Fruit fly (Drosophila melanogaster) whole organism, embryonic: ENCODE measurements around the gene CG17650.

Experiments
- BtbVII ChIP-seq: fragments of 200-800 bp; sonication (Bioruptor generic); optimal IDR thresholded peaks from 3 replicates; lab custom pipeline; 2017; ENCODE audit warnings: missing biosample characterization, mild to moderate bottlenecking, missing genetic modification characterization
- C15 ChIP-seq: fragments of 200-800 bp; sonication (Bioruptor generic); IDR thresholded peaks from 3 replicates; pipeline ENCODE4 v1.3.6; 2022; ENCODE audit warnings: missing biosample characterization, missing genetic modification characterization
- CG1024 ChIP-seq: fragments of 200-800 bp; sonication (Bioruptor generic); IDR thresholded peaks from 2 replicates; pipeline ENCODE4 v1.3.6; 2022; ENCODE audit warnings: missing biosample characterization, missing genetic modification characterization
- CG10543 ChIP-seq: fragments of 200-800 bp; sonication (Bioruptor generic); optimal IDR thresholded peaks from 3 replicates; lab custom pipeline; 2017; ENCODE audit warnings: missing biosample characterization, mild to moderate bottlenecking, missing genetic modification characterization, moderate library complexity
- CG10959 ChIP-seq: fragments of 200-800 bp; sonication (Bioruptor generic); IDR thresholded peaks from 2 replicates; pipeline ENCODE4 v1.3.6; 2022; ENCODE audit warnings: missing biosample characterization, missing genetic modification characterization
- CG11093 ChIP-seq: fragments of 200-800 bp; sonication (Bioruptor generic); IDR thresholded peaks from 3 replicates; pipeline ENCODE4 v1.3.6; 2022; ENCODE audit warnings: missing biosample characterization, missing genetic modification characterization
- CG12155 ChIP-seq: fragments of 200-800 bp; sonication (Bioruptor generic); optimal IDR thresholded peaks from 3 replicates; lab custom pipeline; 2016; ENCODE audit warnings: missing biosample characterization, missing genetic modification characterization
- CG17359 ChIP-seq: fragments of 200-800 bp; sonication (Bioruptor generic); optimal IDR thresholded peaks from 3 replicates; lab custom pipeline; 2018; ENCODE audit warnings: missing biosample characterization, mild to moderate bottlenecking, missing genetic modification characterization, moderate library complexity
- CG18599 ChIP-seq: fragments of 200-800 bp; sonication (Bioruptor generic); optimal IDR thresholded peaks from 3 replicates; lab custom pipeline; 2017; ENCODE audit warnings: missing biosample characterization, missing genetic modification characterization, mild to moderate bottlenecking, moderate library complexity, missing genetic modification reagents
- CG2712 ChIP-seq: fragments of 200-800 bp; optimal IDR thresholded peaks from 3 replicates; lab custom pipeline; 2019; ENCODE audit warnings: missing biosample characterization, mild to moderate bottlenecking, missing genetic modification characterization, moderate library complexity
- CG34422 ChIP-seq: fragments of 200-800 bp; sonication (Bioruptor generic); IDR thresholded peaks from 3 replicates; pipeline ENCODE4 v1.3.6; 2022; ENCODE audit warnings: missing biosample characterization, missing genetic modification characterization
- CG3726 ChIP-seq: fragments of 200-800 bp; sonication (Bioruptor generic); IDR thresholded peaks from 3 replicates; pipeline ENCODE4, ENCODE4 v1.3.6; 2022; ENCODE audit warnings: missing biosample characterization, missing genetic modification characterization
- CG3847 ChIP-seq: fragments of 200-800 bp; sonication (Bioruptor generic); IDR thresholded peaks from 2 replicates; pipeline ENCODE4 v1.3.6; 2022; ENCODE audit warnings: missing biosample characterization, missing genetic modification characterization
- CG4730 ChIP-seq: fragments of 200-800 bp; sonication (Bioruptor generic); IDR thresholded peaks from 2 replicates; pipeline ENCODE4 v1.3.6; 2022; ENCODE audit warnings: missing biosample characterization, missing genetic modification characterization
- CG6272 ChIP-seq: fragments of 200-800 bp; sonication (Bioruptor generic); IDR thresholded peaks from 2 replicates; pipeline ENCODE4 v1.3.6; 2022; ENCODE audit warnings: missing biosample characterization, missing genetic modification characterization
- CG6654 ChIP-seq: fragments of 200-800 bp; sonication (Bioruptor generic); optimal IDR thresholded peaks from 2 replicates; lab custom pipeline; 2017; ENCODE audit warnings: missing biosample characterization, mild to moderate bottlenecking, missing genetic modification characterization
- CG7987 ChIP-seq: fragments of 200-800 bp; sonication (Bioruptor generic); optimal IDR thresholded peaks from 2 replicates; lab custom pipeline; 2018; ENCODE audit warnings: missing biosample characterization, mild to moderate bottlenecking, missing genetic modification characterization, moderate library complexity
- CG9797 ChIP-seq: fragments of 200-800 bp; sonication (Bioruptor generic); optimal IDR thresholded peaks from 3 replicates; lab custom pipeline; 2018; ENCODE audit warnings: missing biosample characterization, mild to moderate bottlenecking, missing genetic modification characterization
- CG9817 ChIP-seq: fragments of 200-800 bp; sonication (Bioruptor generic); optimal IDR thresholded peaks from 2 replicates; lab custom pipeline; 2018; ENCODE audit warnings: missing biosample characterization, mild to moderate bottlenecking, missing genetic modification characterization, moderate library complexity
- CG9932 ChIP-seq: fragments of 200-800 bp; sonication (Bioruptor generic); IDR thresholded peaks from 2 replicates; pipeline ENCODE4 v1.3.6; 2022; ENCODE audit warnings: missing biosample characterization, missing genetic modification characterization
- Chrac-16 ChIP-seq: fragments of 200-800 bp; sonication (Bioruptor generic); optimal IDR thresholded peaks from 3 replicates; lab custom pipeline; 2016; ENCODE audit warnings: missing biosample characterization, missing genetic modification characterization
- Deaf1 ChIP-seq: fragments of 200-800 bp; optimal IDR thresholded peaks from 3 replicates; lab custom pipeline; 2019; ENCODE audit warnings: missing biosample characterization, mild to moderate bottlenecking, missing genetic modification characterization, moderate library complexity
- Dp ChIP-seq: fragments of 200-800 bp; sonication (Bioruptor generic); optimal IDR thresholded peaks from 2 replicates; lab custom pipeline; 2018; ENCODE audit warnings: missing biosample characterization, mild to moderate bottlenecking, missing genetic modification characterization, moderate library complexity
- Drgx ChIP-seq: fragments of 200-800 bp; sonication (Bioruptor generic); IDR thresholded peaks from 2 replicates; pipeline ENCODE4 v1.3.6; 2022; ENCODE audit warnings: missing biosample characterization, missing genetic modification characterization
- Hr51 ChIP-seq, 2 experiments: fragments of 200-800 bp; sonication (Bioruptor generic); optimal IDR thresholded peaks; 2 replicates in 1 of 2; 3 replicates in 1 of 2; lab custom pipeline; 2016 to 2018; ENCODE audit warnings: missing biosample characterization in 2 of 2, missing genetic modification characterization in 2 of 2, mild to moderate bottlenecking in 1 of 2, moderate library complexity in 1 of 2
- NFAT ChIP-seq: fragments of 200-800 bp; sonication (Bioruptor generic); IDR thresholded peaks from 2 replicates; pipeline ENCODE4 v1.3.6; 2022; ENCODE audit warnings: missing biosample characterization, missing genetic modification characterization
- Nf-YC ChIP-seq: fragments of 200-800 bp; optimal IDR thresholded peaks from 3 replicates; lab custom pipeline; 2019; ENCODE audit warnings: missing biosample characterization, mild to moderate bottlenecking, missing genetic modification characterization, moderate library complexity
- Sin3A ChIP-seq: fragments of >200 bp; optimal IDR thresholded peaks from 2 replicates; lab custom pipeline; 2018
- Sry-β ChIP-seq: fragments of 200-800 bp; sonication (Bioruptor generic); optimal IDR thresholded peaks from 2 replicates; lab custom pipeline; 2018; ENCODE audit warnings: missing biosample characterization, mild to moderate bottlenecking, missing genetic modification characterization, moderate library complexity
- Taf1 ChIP-seq: fragments of 200-800 bp; sonication (Bioruptor generic); IDR thresholded peaks from 2 replicates; pipeline ENCODE4 v1.3.6; 2022; ENCODE audit warnings: missing biosample characterization, missing genetic modification characterization
- ap ChIP-seq: fragments of 200-800 bp; sonication (Bioruptor generic); IDR thresholded peaks from 2 replicates; pipeline ENCODE4 v1.3.6; 2022; ENCODE audit warnings: missing biosample characterization, missing genetic modification characterization
- ato ChIP-seq: fragments of 200-800 bp; sonication (Bioruptor generic); IDR thresholded peaks from 2 replicates; pipeline ENCODE4 v1.3.6; 2022; ENCODE audit warnings: missing biosample characterization, missing genetic modification characterization; ENCODE audit not compliant: partially characterized antibody
- cad ChIP-seq: fragments of >200 bp; optimal IDR thresholded peaks from 2 replicates; lab custom pipeline; 2017; ENCODE audit warnings: missing biosample characterization, missing genetic modification characterization
- corto ChIP-seq: fragments of 200-800 bp; sonication (Bioruptor generic); optimal IDR thresholded peaks from 2 replicates; lab custom pipeline; 2016; ENCODE audit warnings: missing biosample characterization, mild to moderate bottlenecking, missing genetic modification characterization, moderate library complexity
- emc ChIP-seq: fragments of 200-800 bp; sonication (Bioruptor generic); optimal IDR thresholded peaks from 2 replicates; lab custom pipeline; 2016; ENCODE audit warnings: missing biosample characterization, missing genetic modification characterization
- exex ChIP-seq: fragments of 200-800 bp; sonication (Bioruptor generic); optimal IDR thresholded peaks from 4 replicates; lab custom pipeline; 2018; ENCODE audit warnings: missing biosample characterization, mild to moderate bottlenecking, missing genetic modification characterization, moderate library complexity
- fu2 ChIP-seq: fragments of 200-800 bp; sonication (Bioruptor generic); optimal IDR thresholded peaks from 2 replicates; lab custom pipeline; 2016; ENCODE audit warnings: missing biosample characterization, missing genetic modification characterization
- gsb ChIP-seq: fragments of 200-800 bp; sonication (Bioruptor generic); IDR thresholded peaks from 2 replicates; pipeline ENCODE4 v1.3.6; 2022; ENCODE audit warnings: missing biosample characterization, missing genetic modification characterization
- h ChIP-seq: fragments of >200 bp; optimal IDR thresholded peaks from 2 replicates; lab custom pipeline; 2017
- jumu ChIP-seq: fragments of 200-800 bp; sonication (Bioruptor generic); optimal IDR thresholded peaks from 3 replicates; lab custom pipeline; 2016; ENCODE audit warnings: missing biosample characterization, missing genetic modification characterization
- ken ChIP-seq: fragments of 200-800 bp; sonication (Bioruptor generic); IDR thresholded peaks from 3 replicates; pipeline ENCODE4 v1.3.6; 2022; ENCODE audit warnings: missing biosample characterization, missing genetic modification characterization
- maf-S ChIP-seq: fragments of 200-800 bp; sonication (Bioruptor generic); optimal IDR thresholded peaks from 2 replicates; lab custom pipeline; 2016; ENCODE audit warnings: missing biosample characterization, missing genetic modification characterization
- pb ChIP-seq: fragments of 200-800 bp; sonication (Bioruptor generic); optimal IDR thresholded peaks from 3 replicates; lab custom pipeline; 2016; ENCODE audit warnings: missing biosample characterization, missing genetic modification characterization
- pho ChIP-seq: fragments of 200-800 bp; sonication (Bioruptor generic); optimal IDR thresholded peaks from 2 replicates; lab custom pipeline; 2016; ENCODE audit warnings: missing biosample characterization, missing genetic modification characterization
- prd ChIP-seq, 3 experiments: fragments of >200 bp in 2 of 3; fragments of 200-800 bp in 1 of 3; sonication (Bioruptor generic) in 1 of 3; optimal IDR thresholded peaks in 2 of 3; IDR thresholded peaks in 1 of 3; 2 replicates in 2 of 3; 3 replicates in 1 of 3; pipeline versions ENCODE4 v1.3.6 to Lab custom; 2017 to 2022; ENCODE audit warnings: missing biosample characterization in 1 of 3, missing genetic modification characterization in 1 of 3
- row ChIP-seq: fragments of 200-800 bp; sonication (Bioruptor generic); IDR thresholded peaks from 3 replicates; pipeline ENCODE4 v1.3.6; 2022; ENCODE audit warnings: missing biosample characterization, missing genetic modification characterization
- sisA ChIP-seq: fragments of 200-800 bp; sonication (Bioruptor generic); IDR thresholded peaks from 2 replicates; pipeline ENCODE4 v1.3.6; 2022; ENCODE audit warnings: missing biosample characterization, missing genetic modification characterization
- tgo ChIP-seq: fragments of 200-800 bp; sonication (Bioruptor generic); IDR thresholded peaks from 3 replicates; pipeline ENCODE4 v1.3.6; 2022; ENCODE audit warnings: missing biosample characterization, missing genetic modification characterization
- tna ChIP-seq: fragments of 200-800 bp; sonication (Bioruptor generic); IDR thresholded peaks from 2 replicates; pipeline ENCODE4 v1.3.6; 2022; ENCODE audit warnings: missing biosample characterization, missing genetic modification characterization; ENCODE audit not compliant: partially characterized antibody
- tup ChIP-seq: fragments of 200-800 bp; sonication (Bioruptor generic); optimal IDR thresholded peaks from 2 replicates; lab custom pipeline; 2016; ENCODE audit warnings: missing biosample characterization, mild to moderate bottlenecking, missing genetic modification characterization, moderate library complexity
- wdn ChIP-seq: fragments of 200-800 bp; sonication (Bioruptor generic); IDR thresholded peaks from 2 replicates; pipeline ENCODE4 v1.3.6; 2022; ENCODE audit warnings: missing biosample characterization, missing genetic modification characterization

CG17650 gene

DNA sequence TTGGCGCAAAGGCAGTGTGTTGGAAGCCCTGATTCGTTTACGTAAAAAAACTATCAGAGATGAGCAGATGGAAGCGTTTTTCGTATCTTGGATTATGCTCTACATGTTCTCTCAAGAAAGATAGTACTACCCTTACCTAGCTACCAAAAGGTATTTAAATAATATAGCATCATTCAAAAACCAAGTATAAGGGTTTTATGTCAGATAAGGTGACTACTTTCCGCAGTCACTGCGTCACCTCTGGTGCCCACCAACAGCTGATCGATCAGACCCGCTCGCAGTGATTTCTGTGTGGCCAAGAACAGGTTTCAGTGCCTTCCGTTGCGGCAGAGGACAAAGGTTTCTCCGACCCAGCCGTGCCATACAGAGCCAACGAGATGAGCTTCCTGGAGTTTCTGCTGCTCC is 29.3 kb downstream of the CG17650 start, which contains the start of the genes Eno and CG31937 (continued):
- peak; percentile 59 for TF ChIP-seq tgo (GFP tag; lab: Robert Waterston, UW)
- TF ChIP-seq pb (GFP tag; lab: Kevin White, UChicago) = no peak
- TF ChIP-seq wdn (GFP tag; lab: Robert Waterston, UW) = 0 out of 2 replicates have a peak, but pooled peaks have one; percentile 46
- TF ChIP-seq CG3847 (GFP tag; lab: Robert Waterston, UW) = 0 out of 2 replicates have a peak, but pooled peaks have one; percentile 21
- no peak for TF ChIP-seq Sin3A (lab: Kevin White, UChicago)
- TF ChIP-seq pho (GFP tag; lab: Kevin White, UChicago) = peak; percentile 37
- TF ChIP-seq NFAT (GFP tag; lab: Robert Waterston, UW) = peak; percentile 49; the same call in 1 of the 2 replicates
- TF ChIP-seq CG34422 (GFP tag; lab: Robert Waterston, UW) = peak; percentile 55; the same call in 2 of the 3 replicates
- peak; percentile 94 for TF ChIP-seq row (GFP tag; lab: Robert Waterston, UW)
- TF ChIP-seq CG3726 (GFP tag; lab: Robert Waterston, UW) = no peak
- TF ChIP-seq Deaf1 (tag; lab: Kevin White, UChicago) = no peak
- TF ChIP-seq fu2 (GFP tag; lab: Kevin White, UChicago) = peak; percentile 27
- TF ChIP-seq CG6654 = no peak
- TF ChIP-seq CG11093 (GFP tag; lab: Robert Waterston, UW) = no peak
- peak; percentile 45; the same call in 1 of the 2 replicates for TF ChIP-seq Taf1 (GFP tag; lab: Robert Waterston, UW)
- TF ChIP-seq maf-S (GFP tag; lab: Kevin White, UChicago) = peak; percentile 5
- 0 out of 2 replicates have a peak, but pooled peaks have one; percentile 29 for TF ChIP-seq CG4730 (GFP tag; lab: Robert Waterston, UW)
- TF ChIP-seq Nf-YC (tag; lab: Kevin White, UChicago) = peak; percentile 55
- no peak for TF ChIP-seq ato (GFP tag; lab: Robert Waterston, UW)
- peak; percentile 18 for TF ChIP-seq jumu (GFP tag; lab: Kevin White, UChicago)
- no peak for TF ChIP-seq corto (GFP tag; lab: Kevin White, UChicago)
- TF ChIP-seq CG9817 = peak; percentile 53
- TF ChIP-seq CG7987 (GFP tag; lab: Kevin White, UChicago) = peak; percentile 58
- no peak for TF ChIP-seq prd (optimal IDR thresholded peaks at IDR 0.05; lab: Kevin White, UChicago)
- TF ChIP-seq prd (GFP tag; IDR thresholded peaks at IDR 0.05; lab: Robert Waterston, UW) = peak; percentile 50
- TF ChIP-seq CG2712 = peak; percentile 37
- no peak for TF ChIP-seq tup (GFP tag; lab: Kevin White, UChicago)
- TF ChIP-seq gsb (GFP tag; lab: Robert Waterston, UW) = no peak
- TF ChIP-seq CG10959 (GFP tag; lab: Robert Waterston, UW) = no peak
- peak; percentile 21 for TF ChIP-seq exex (tag; lab: Kevin White, UChicago)
- 0 out of 3 replicates have a peak, but pooled peaks have one; percentile 9 for TF ChIP-seq ken
- no peak for TF ChIP-seq tna (GFP tag; lab: Robert Waterston, UW)
- TF ChIP-seq C15 = 0 out of 3 replicates have a peak, but pooled peaks have one; percentile 43
- TF ChIP-seq cad (GFP tag; lab: Kevin White, UChicago) = no peak
- TF ChIP-seq Drgx (GFP tag; lab: Robert Waterston, UW) = peak; percentile 49
- TF ChIP-seq h = no peak
- TF ChIP-seq CG9797 (GFP tag; lab: Kevin White, UChicago) = no peak
- TF ChIP-seq CG17359 (tag; lab: Kevin White, UChicago) = no peak
- TF ChIP-seq emc (GFP tag; lab: Kevin White, UChicago) = no peak
- TF ChIP-seq Dp (GFP tag; lab: Kevin White, UChicago) = peak; percentile 22
- peak; percentile 77 for TF ChIP-seq CG10543 (GFP tag; lab: Kevin White, UChicago)
- TF ChIP-seq sisA (GFP tag; lab: Robert Waterston, UW) = peak; percentile 32; the same call in 1 of the 2 replicates
- TF ChIP-seq Sry-β (GFP tag; lab: Kevin White, UChicago) = peak; percentile 90
- TF ChIP-seq CG9932 = peak; percentile 83
- peak; percentile 32 for TF ChIP-seq CG12155 (GFP tag; lab: Kevin White, UChicago)
- peak; percentile 39 for TF ChIP-seq CG18599 (GFP tag; lab: Kevin White, UChicago)
- no peak for TF ChIP-seq BtbVII (GFP tag; lab: Kevin White, UChicago)
- no peak for TF ChIP-seq CG1024 (GFP tag; lab: Robert Waterston, UW)
- TF ChIP-seq CG6272 (GFP tag; lab: Robert Waterston, UW) = peak; percentile 60
- peak in 1 of 2 experiments; percentile 28 for TF ChIP-seq Hr51 (GFP tag; optimal IDR thresholded peaks at IDR 0.05; lab: Kevin White, UChicago)
- no peak for TF ChIP-seq ap (GFP tag; lab: Robert Waterston, UW)
- TF ChIP-seq Chrac-16 (GFP tag; lab: Kevin White, UChicago) = peak; percentile 65
